Fruit fly (Drosophila melanogaster) whole organism: Measurements from ENCODE around the gene CG12523.

ENCODE experiments used
- CG8478 ChIP-seq: fragments of >200 bp; optimal IDR thresholded peaks from 2 replicates; lab custom pipeline; 2018; ENCODE audit warnings: inconsistent platforms
- pan ChIP-seq: fragments of >200 bp; optimal IDR thresholded peaks from 2 replicates; lab custom pipeline; 2017
- usp ChIP-seq: fragments of >200 bp; optimal IDR thresholded peaks from 2 replicates; lab custom pipeline; 2017; ENCODE audit warnings: missing biosample characterization, missing genetic modification characterization, mixed read lengths

- no peak for TF ChIP-seq usp (GFP tag; lab: Kevin White, UChicago)
- TF ChIP-seq CG8478: no peak
- no peak for TF ChIP-seq pan (lab: Kevin White, UChicago)
These were observed 34.4 kb upstream of the CG12523 start for dm6 chr3L:10766480-10767145.
